Fruit fly (Drosophila melanogaster) whole organism, embryonic: Measurements from ENCODE around the gene CG17325.

Experiments used
- CG11695 ChIP-seq: fragments of 200-800 bp; sonication (Bioruptor generic); IDR thresholded peaks from 3 replicates; pipeline ENCODE4 v1.3.6; 2022; ENCODE audit warnings: missing biosample characterization, missing genetic modification characterization
- CG12104 ChIP-seq: fragments of 200-800 bp; sonication (Bioruptor generic); optimal IDR thresholded peaks from 3 replicates; lab custom pipeline; 2016; ENCODE audit warnings: missing biosample characterization, missing genetic modification characterization
- CG12155 ChIP-seq: fragments of 200-800 bp; sonication (Bioruptor generic); optimal IDR thresholded peaks from 3 replicates; lab custom pipeline; 2016; ENCODE audit warnings: missing biosample characterization, missing genetic modification characterization
- CG12744 ChIP-seq: fragments of 200-800 bp; sonication (Bioruptor generic); optimal IDR thresholded peaks from 2 replicates; lab custom pipeline; 2016; ENCODE audit warnings: missing biosample characterization, missing genetic modification characterization
- CG12942 ChIP-seq: fragments of 200-800 bp; sonication (Bioruptor generic); optimal IDR thresholded peaks from 3 replicates; lab custom pipeline; 2016; ENCODE audit warnings: missing biosample characterization, missing genetic modification characterization
- CG13123 ChIP-seq: fragments of 200-800 bp; sonication (Bioruptor generic); optimal IDR thresholded peaks from 2 replicates; lab custom pipeline; 2016; ENCODE audit warnings: missing biosample characterization, missing genetic modification characterization
- CG13287 ChIP-seq: fragments of 200-800 bp; sonication (Bioruptor generic); IDR thresholded peaks from 2 replicates; pipeline ENCODE4 v1.3.6; 2022; ENCODE audit warnings: missing biosample characterization, missing genetic modification characterization; ENCODE audit not compliant: partially characterized antibody
- CG14860 ChIP-seq: fragments of 200-800 bp; sonication (Bioruptor generic); IDR thresholded peaks from 3 replicates; pipeline ENCODE4 v1.3.6; 2022; ENCODE audit warnings: missing biosample characterization, missing genetic modification characterization; ENCODE audit not compliant: partially characterized antibody
- CG1603 ChIP-seq: fragments of 200-800 bp; sonication (Bioruptor generic); optimal IDR thresholded peaks from 2 replicates; lab custom pipeline; 2019; ENCODE audit warnings: missing biosample characterization, mild to moderate bottlenecking, missing genetic modification characterization, moderate library complexity
- CG16813 ChIP-seq: fragments of 200-800 bp; sonication (Bioruptor generic); IDR thresholded peaks from 3 replicates; pipeline ENCODE4 v1.3.6; 2022; ENCODE audit warnings: missing biosample characterization, missing genetic modification characterization; ENCODE audit not compliant: partially characterized antibody
- CG1792 ChIP-seq: fragments of 200-800 bp; sonication (Bioruptor generic); optimal IDR thresholded peaks from 2 replicates; lab custom pipeline; 2016; ENCODE audit warnings: missing biosample characterization, missing genetic modification characterization
- CG1832 ChIP-seq: fragments of 200-800 bp; sonication (Bioruptor generic); optimal IDR thresholded peaks from 2 replicates; lab custom pipeline; 2017; ENCODE audit warnings: missing biosample characterization, mild to moderate bottlenecking, missing genetic modification characterization, inconsistent platforms
- CG2129 ChIP-seq: fragments of 200-800 bp; sonication (Bioruptor generic); IDR thresholded peaks from 2 replicates; pipeline ENCODE4 v1.3.6; 2022; ENCODE audit warnings: missing biosample characterization, missing genetic modification characterization; ENCODE audit not compliant: partially characterized antibody
- CG2202 ChIP-seq: fragments of 200-800 bp; sonication (Bioruptor generic); optimal IDR thresholded peaks from 2 replicates; lab custom pipeline; 2018; ENCODE audit warnings: missing biosample characterization, mild to moderate bottlenecking, missing genetic modification characterization
- CG30020 ChIP-seq: fragments of 200-800 bp; optimal IDR thresholded peaks from 2 replicates; lab custom pipeline; 2019; ENCODE audit warnings: missing biosample characterization, mild to moderate bottlenecking, missing genetic modification characterization, moderate library complexity
- CG30431 ChIP-seq: fragments of 200-800 bp; sonication (Bioruptor generic); optimal IDR thresholded peaks from 2 replicates; lab custom pipeline; 2017; ENCODE audit warnings: missing biosample characterization, missing genetic modification characterization
- CG3065 ChIP-seq: fragments of 200-800 bp; sonication (Bioruptor generic); optimal IDR thresholded peaks from 2 replicates; lab custom pipeline; 2016; ENCODE audit warnings: missing biosample characterization, missing genetic modification characterization
- CG8388 ChIP-seq: fragments of 200-800 bp; sonication (Bioruptor generic); optimal IDR thresholded peaks from 2 replicates; lab custom pipeline; 2019; ENCODE audit warnings: missing biosample characterization, mild to moderate bottlenecking, missing genetic modification characterization, moderate library complexity
- CG8924 ChIP-seq: fragments of 200-800 bp; optimal IDR thresholded peaks from 3 replicates; lab custom pipeline; 2019; ENCODE audit warnings: missing biosample characterization, mild to moderate bottlenecking, missing genetic modification characterization, moderate library complexity
- CG9932 ChIP-seq: fragments of 200-800 bp; sonication (Bioruptor generic); IDR thresholded peaks from 2 replicates; pipeline ENCODE4 v1.3.6; 2022; ENCODE audit warnings: missing biosample characterization, missing genetic modification characterization
- D19A ChIP-seq: fragments of 200-800 bp; optimal IDR thresholded peaks from 3 replicates; lab custom pipeline; 2019; ENCODE audit warnings: missing biosample characterization, mild to moderate bottlenecking, missing genetic modification characterization, moderate library complexity
- HLH54F ChIP-seq: fragments of 200-800 bp; sonication (Bioruptor generic); optimal IDR thresholded peaks from 3 replicates; lab custom pipeline; 2016; ENCODE audit warnings: missing biosample characterization, missing genetic modification characterization
- HmgZ ChIP-seq: fragments of 200-800 bp; sonication (Bioruptor generic); optimal IDR thresholded peaks from 2 replicates; lab custom pipeline; 2018; ENCODE audit warnings: missing biosample characterization, mild to moderate bottlenecking, missing genetic modification characterization
- Hmx ChIP-seq: fragments of 200-800 bp; sonication (Bioruptor generic); optimal IDR thresholded peaks from 2 replicates; lab custom pipeline; 2016; ENCODE audit warnings: missing biosample characterization, missing genetic modification characterization
- Kr ChIP-seq: fragments of 200-800 bp; sonication (Bioruptor generic); optimal IDR thresholded peaks from 2 replicates; lab custom pipeline; 2017; ENCODE audit warnings: missing biosample characterization, mild to moderate bottlenecking, missing genetic modification characterization
- Max ChIP-seq: fragments of 200-800 bp; sonication (Bioruptor generic); optimal IDR thresholded peaks from 2 replicates; lab custom pipeline; 2016; ENCODE audit warnings: missing biosample characterization, mild to moderate bottlenecking, missing genetic modification characterization
- Tbp ChIP-seq: fragments of >200 bp; optimal IDR thresholded peaks from 2 replicates; lab custom pipeline; 2018; ENCODE audit warnings: missing biosample characterization, missing genetic modification characterization
- ara ChIP-seq: fragments of 200-800 bp; sonication (Bioruptor generic); IDR thresholded peaks from 2 replicates; pipeline ENCODE4 v1.3.6; 2022; ENCODE audit warnings: missing biosample characterization, missing genetic modification characterization
- bab2 ChIP-seq: fragments of 200-800 bp; sonication (Bioruptor generic); optimal IDR thresholded peaks from 2 replicates; lab custom pipeline; 2016; ENCODE audit warnings: missing biosample characterization, missing genetic modification characterization
- btn ChIP-seq: fragments of 200-800 bp; sonication (Bioruptor generic); optimal IDR thresholded peaks from 2 replicates; lab custom pipeline; 2016; ENCODE audit warnings: missing biosample characterization, missing genetic modification characterization
- cg ChIP-seq: fragments of 200-800 bp; sonication (Bioruptor generic); optimal IDR thresholded peaks from 3 replicates; lab custom pipeline; 2019; ENCODE audit warnings: missing biosample characterization, mild to moderate bottlenecking, missing genetic modification characterization, moderate library complexity
- ci ChIP-seq: fragments of 200-800 bp; sonication (Bioruptor generic); IDR thresholded peaks from 3 replicates; pipeline ENCODE4 v1.3.6; 2022; ENCODE audit warnings: missing biosample characterization, missing genetic modification characterization
- dpn ChIP-seq, 2 experiments: fragments of 200-800 bp; sonication (Bioruptor generic); optimal IDR thresholded peaks; 3 replicates each; lab custom pipeline; 2016; ENCODE audit warnings: missing biosample characterization in 2 of 2, missing genetic modification characterization in 2 of 2
- en ChIP-seq: fragments of 200-800 bp; sonication (Bioruptor generic); optimal IDR thresholded peaks from 2 replicates; lab custom pipeline; 2016; ENCODE audit warnings: missing biosample characterization, missing genetic modification characterization
- eyg ChIP-seq: fragments of 200-800 bp; sonication (Bioruptor generic); optimal IDR thresholded peaks from 3 replicates; lab custom pipeline; 2016; ENCODE audit warnings: missing biosample characterization, missing genetic modification characterization
- fd96Cb ChIP-seq: fragments of 200-800 bp; sonication (Bioruptor generic); optimal IDR thresholded peaks from 2 replicates; lab custom pipeline; 2018; ENCODE audit warnings: missing biosample characterization, mild to moderate bottlenecking, missing genetic modification characterization, moderate library complexity
- h ChIP-seq: fragments of >200 bp; optimal IDR thresholded peaks from 2 replicates; lab custom pipeline; 2017
- jing ChIP-seq: fragments of 200-800 bp; sonication (Bioruptor generic); optimal IDR thresholded peaks from 2 replicates; lab custom pipeline; 2018; ENCODE audit warnings: missing biosample characterization, mild to moderate bottlenecking, missing genetic modification characterization
- luna ChIP-seq: fragments of 200-800 bp; sonication (Bioruptor generic); optimal IDR thresholded peaks from 2 replicates; lab custom pipeline; 2016; ENCODE audit warnings: missing biosample characterization, missing genetic modification characterization
- nerfin-2 ChIP-seq: fragments of 200-800 bp; sonication (Bioruptor generic); IDR thresholded peaks from 2 replicates; pipeline ENCODE4 v1.3.6; 2022; ENCODE audit warnings: missing biosample characterization, missing genetic modification characterization; ENCODE audit not compliant: partially characterized antibody
- onecut ChIP-seq: fragments of 200-800 bp; sonication (Bioruptor generic); IDR thresholded peaks from 2 replicates; pipeline ENCODE4 v1.3.6; 2022; ENCODE audit warnings: missing biosample characterization, missing genetic modification characterization
- org-1 ChIP-seq: fragments of 200-800 bp; sonication (Bioruptor generic); optimal IDR thresholded peaks from 2 replicates; lab custom pipeline; 2017; ENCODE audit warnings: missing biosample characterization, missing genetic modification characterization
- pb ChIP-seq: fragments of 200-800 bp; sonication (Bioruptor generic); optimal IDR thresholded peaks from 3 replicates; lab custom pipeline; 2016; ENCODE audit warnings: missing biosample characterization, missing genetic modification characterization
- prd ChIP-seq, 3 experiments: fragments of >200 bp in 2 of 3; fragments of 200-800 bp in 1 of 3; sonication (Bioruptor generic) in 1 of 3; optimal IDR thresholded peaks in 2 of 3; IDR thresholded peaks in 1 of 3; 2 replicates in 2 of 3; 3 replicates in 1 of 3; pipeline versions ENCODE4 v1.3.6 to Lab custom; 2017 to 2022; ENCODE audit warnings: missing biosample characterization in 1 of 3, missing genetic modification characterization in 1 of 3
- ranshi ChIP-seq: fragments of 200-800 bp; sonication (Bioruptor generic); IDR thresholded peaks from 2 replicates; pipeline ENCODE4 v1.3.6; 2022; ENCODE audit warnings: missing biosample characterization, missing genetic modification characterization
- repo ChIP-seq: fragments of 200-800 bp; sonication (Bioruptor generic); optimal IDR thresholded peaks from 2 replicates; lab custom pipeline; 2016; ENCODE audit warnings: missing biosample characterization, missing genetic modification characterization
- ro ChIP-seq: fragments of 200-800 bp; sonication (Bioruptor generic); IDR thresholded peaks from 2 replicates; pipeline ENCODE4 v1.3.6; 2022; ENCODE audit warnings: missing biosample characterization, missing genetic modification characterization
- vnd ChIP-seq: fragments of 200-800 bp; sonication (Bioruptor generic); IDR thresholded peaks from 3 replicates; pipeline ENCODE4 v1.3.6; 2022; ENCODE audit warnings: missing biosample characterization, missing genetic modification characterization; ENCODE audit not compliant: partially characterized antibody

CG17325 gene

DNA sequence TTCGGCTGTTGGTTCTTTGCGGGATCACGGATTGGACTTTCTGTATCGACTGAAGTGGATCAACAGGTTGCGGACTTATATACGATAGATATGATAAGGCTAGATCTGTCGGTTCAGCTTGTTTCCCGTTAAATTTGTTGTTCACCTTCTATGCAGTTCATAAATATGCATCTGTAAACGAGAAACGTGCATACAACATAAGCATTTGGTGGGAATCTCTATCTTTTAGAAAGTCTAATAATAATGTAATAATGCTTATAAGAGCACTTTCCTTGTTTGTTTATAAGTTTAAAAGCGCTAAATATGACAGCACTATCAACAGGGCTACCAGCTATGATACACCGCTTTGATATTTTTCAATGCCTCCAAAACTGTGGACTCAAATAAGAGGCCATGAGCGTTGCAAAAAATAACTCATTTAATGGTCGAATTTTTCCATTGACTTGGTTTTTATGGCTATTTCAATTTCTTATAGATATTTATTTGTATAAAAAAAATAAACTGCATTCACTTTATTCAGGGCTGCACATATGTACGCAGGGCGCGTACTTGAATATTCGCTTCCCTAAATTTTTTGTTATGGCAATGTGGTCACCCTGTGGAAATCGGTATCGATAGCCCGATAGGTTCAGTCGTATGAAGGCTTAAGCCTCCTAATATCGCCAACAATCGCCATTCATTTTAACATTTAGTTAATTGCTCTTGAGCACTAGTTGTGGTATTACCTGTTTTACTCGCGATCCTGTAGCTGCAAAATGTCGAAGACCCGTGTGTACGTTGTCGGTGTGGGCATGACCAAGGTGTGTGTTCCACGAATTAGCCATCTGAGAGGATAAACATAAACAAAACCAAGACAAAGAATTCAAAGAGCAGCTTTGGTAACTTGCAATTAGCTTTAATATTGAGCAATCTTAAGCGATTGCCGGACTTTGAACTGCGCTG is 18.4 kb downstream of the CG17325 start, which contains the start of the genes CG17597 and ScpX (continued):
- peak; percentile 68 for TF ChIP-seq HLH54F (GFP tag; lab: Kevin White, UChicago)
- TF ChIP-seq fd96Cb (tag; lab: Kevin White, UChicago), result peak; percentile 40
- peak; percentile 45 for TF ChIP-seq CG12942 (GFP tag; lab: Kevin White, UChicago)
- TF ChIP-seq CG12104 (GFP tag; lab: Kevin White, UChicago), result peak; percentile 71
- TF ChIP-seq ro (GFP tag; lab: Robert Waterston, UW), result no peak
- TF ChIP-seq CG16813 (GFP tag; lab: Robert Waterston, UW), result peak; percentile 81
- peak; percentile 59 for TF ChIP-seq bab2 (GFP tag; lab: Kevin White, UChicago)
- peak; percentile 45 for TF ChIP-seq CG1603
- peak; percentile 63 for TF ChIP-seq repo (GFP tag; lab: Kevin White, UChicago)
- no peak for TF ChIP-seq pb (GFP tag; lab: Kevin White, UChicago)
- TF ChIP-seq CG12155 (GFP tag; lab: Kevin White, UChicago), result peak; percentile 65
- peak; percentile 82 for TF ChIP-seq vnd (GFP tag; lab: Robert Waterston, UW)
- TF ChIP-seq jing (GFP tag; lab: Kevin White, UChicago), result peak; percentile 31
- TF ChIP-seq CG13287, result peak; percentile 86
- TF ChIP-seq dpn (GFP tag; optimal IDR thresholded peaks at IDR 0.05; lab: Kevin White, UChicago), result peak; percentile 47 to 68
- TF ChIP-seq CG13123 (GFP tag; lab: Kevin White, UChicago), result no peak
- no peak for TF ChIP-seq org-1 (GFP tag; lab: Kevin White, UChicago)
- peak; percentile 52 for TF ChIP-seq CG2129 (GFP tag; lab: Robert Waterston, UW)
- TF ChIP-seq CG2202 (tag; lab: Kevin White, UChicago), result peak; percentile 31
- peak; percentile 84 for TF ChIP-seq CG14860
- TF ChIP-seq prd (optimal IDR thresholded peaks at IDR 0.05; lab: Kevin White, UChicago), result no peak
- TF ChIP-seq prd (GFP tag; IDR thresholded peaks at IDR 0.05; lab: Robert Waterston, UW), result peak; percentile 69; the same call in 2 of the 3 replicates
- peak; percentile 28; the same call in 1 of the 2 replicates for TF ChIP-seq ranshi (GFP tag; lab: Robert Waterston, UW)
- no peak for TF ChIP-seq h (lab: Kevin White, UChicago)
- no peak for TF ChIP-seq luna (GFP tag; lab: Kevin White, UChicago)
- peak; percentile 52 for TF ChIP-seq CG3065 (GFP tag; lab: Kevin White, UChicago)
- TF ChIP-seq CG1832 (GFP tag; lab: Kevin White, UChicago), result no peak
- TF ChIP-seq CG1792 (GFP tag; lab: Kevin White, UChicago), result peak; percentile 47
- 0 out of 3 replicates have a peak, but pooled peaks have one; percentile 20 for TF ChIP-seq CG11695 (GFP tag; lab: Robert Waterston, UW)
- no peak for TF ChIP-seq btn (GFP tag; lab: Kevin White, UChicago)
- TF ChIP-seq cg (GFP tag; lab: Kevin White, UChicago), result no peak
- peak; percentile 61 for TF ChIP-seq HmgZ
- no peak for TF ChIP-seq Kr (GFP tag; lab: Kevin White, UChicago)
- TF ChIP-seq CG9932 (GFP tag; lab: Robert Waterston, UW), result peak; percentile 61
- TF ChIP-seq eyg (GFP tag; lab: Kevin White, UChicago), result peak; percentile 38
- TF ChIP-seq CG30020, result peak; percentile 75
- peak; percentile 56 for TF ChIP-seq CG8924 (tag; lab: Kevin White, UChicago)
- TF ChIP-seq nerfin-2 (GFP tag; lab: Robert Waterston, UW), result peak; percentile 82
- TF ChIP-seq onecut (GFP tag; lab: Robert Waterston, UW), result peak; percentile 37; the same call in 1 of the 2 replicates
- peak; percentile 59; the same call in 1 of the 3 replicates for TF ChIP-seq ci (GFP tag; lab: Robert Waterston, UW)
- peak; percentile 68 for TF ChIP-seq Max (GFP tag; lab: Kevin White, UChicago)
- peak; percentile 61 for TF ChIP-seq Hmx (GFP tag; lab: Kevin White, UChicago)
- TF ChIP-seq D19A (tag; lab: Kevin White, UChicago), result peak; percentile 26
- no peak for TF ChIP-seq en (GFP tag; lab: Kevin White, UChicago)
- no peak; the same call in 1 of the 2 replicates for TF ChIP-seq ara (GFP tag; lab: Robert Waterston, UW)
- peak; percentile 47 for TF ChIP-seq CG30431
- TF ChIP-seq Tbp, result peak; percentile 56
- TF ChIP-seq CG12744 (GFP tag; lab: Kevin White, UChicago), result no peak
- TF ChIP-seq CG8388 (GFP tag; lab: Kevin White, UChicago), result peak; percentile 45
